Fruit fly (Drosophila melanogaster) whole organism, wandering third instar larva: ENCODE data around the gene CG18598.

Experiments used
- Abd-B ChIP-seq: fragments of >200 bp; optimal IDR thresholded peaks from 2 replicates; lab custom pipeline; 2017; ENCODE audit warnings: missing biosample characterization, missing genetic modification characterization
- CG32264 ChIP-seq: fragments of 200-800 bp; sonication (Bioruptor generic); optimal IDR thresholded peaks from 2 replicates; lab custom pipeline; 2016; ENCODE audit warnings: missing biosample characterization, missing genetic modification characterization
- CG9705 ChIP-seq: fragments of 200-800 bp; sonication (Bioruptor generic); optimal IDR thresholded peaks from 2 replicates; lab custom pipeline; 2018; ENCODE audit warnings: missing biosample characterization, mild to moderate bottlenecking, missing genetic modification characterization
- CrebA ChIP-seq: fragments of 200-800 bp; sonication (Bioruptor generic); optimal IDR thresholded peaks from 2 replicates; lab custom pipeline; 2016; ENCODE audit warnings: missing biosample characterization, mild to moderate bottlenecking, missing genetic modification characterization, borderline replicate concordance
- Dfd ChIP-seq: fragments of >200 bp; optimal IDR thresholded peaks from 2 replicates; lab custom pipeline; 2017; ENCODE audit warnings: missing biosample characterization, missing genetic modification characterization
- Dif ChIP-seq: fragments of 200-275, 200-300 bp; sonication (Bioruptor generic); optimal IDR thresholded peaks from 2 replicates; lab custom pipeline; 2018; ENCODE audit warnings: missing biosample characterization, missing genetic modification characterization; ENCODE audit not compliant: partially characterized antibody
- GATAd ChIP-seq: sonication (Bioruptor generic); optimal IDR thresholded peaks from 2 replicates; lab custom pipeline; 2016; ENCODE audit warnings: missing biosample characterization, missing genetic modification characterization
- HLH106 ChIP-seq: fragments of 200-800 bp; optimal IDR thresholded peaks from 3 replicates; lab custom pipeline; 2019; ENCODE audit warnings: missing biosample characterization, mild to moderate bottlenecking, missing genetic modification characterization, moderate library complexity
- Hnf4 ChIP-seq: fragments of 200-800 bp; sonication (Bioruptor generic); optimal IDR thresholded peaks from 2 replicates; lab custom pipeline; 2016; ENCODE audit warnings: missing biosample characterization, mild to moderate bottlenecking, missing genetic modification characterization
- Hr78 ChIP-seq: fragments of >200 bp; optimal IDR thresholded peaks from 2 replicates; lab custom pipeline; 2017; ENCODE audit warnings: missing biosample characterization, missing genetic modification characterization
- Hr83 ChIP-seq: fragments of 200-300 bp; sonication (Bioruptor generic); optimal IDR thresholded peaks from 2 replicates; lab custom pipeline; 2016; ENCODE audit warnings: missing biosample characterization, mild to moderate bottlenecking, missing genetic modification characterization, moderate library complexity; ENCODE audit not compliant: poor library complexity, severe bottlenecking
- Jra ChIP-seq: sonication (Bioruptor generic); optimal IDR thresholded peaks from 2 replicates; lab custom pipeline; 2016; ENCODE audit warnings: missing biosample characterization, missing genetic modification characterization
- Mio ChIP-seq: sonication (Bioruptor generic); optimal IDR thresholded peaks from 2 replicates; lab custom pipeline; 2016; ENCODE audit warnings: missing biosample characterization, missing genetic modification characterization
- Myc ChIP-seq: fragments of >200 bp; optimal IDR thresholded peaks from 2 replicates; lab custom pipeline; 2017
- N ChIP-seq: fragments of >200 bp; optimal IDR thresholded peaks from 2 replicates; lab custom pipeline; 2018; ENCODE audit warnings: missing biosample characterization, missing external identifiers, missing genetic modification characterization
- OdsH ChIP-seq: fragments of 200-800 bp; sonication (Bioruptor generic); optimal IDR thresholded peaks from 2 replicates; lab custom pipeline; 2016; ENCODE audit warnings: missing biosample characterization, mild to moderate bottlenecking, missing genetic modification characterization
- Rel ChIP-seq, 2 experiments: fragments of 200-800 bp; sonication (Bioruptor generic) in 1 of 2; optimal IDR thresholded peaks; 2 replicates in 1 of 2; 3 replicates in 1 of 2; lab custom pipeline; 2016 to 2019; ENCODE audit warnings: mild to moderate bottlenecking in 2 of 2, missing biosample characterization in 2 of 2, missing genetic modification characterization in 2 of 2, moderate library complexity in 1 of 2
- Sp1 ChIP-seq: fragments of 200-800 bp; sonication (Bioruptor generic); optimal IDR thresholded peaks from 3 replicates; lab custom pipeline; 2019; ENCODE audit warnings: missing biosample characterization, mild to moderate bottlenecking, missing genetic modification characterization, moderate library complexity
- Vsx2 ChIP-seq: fragments of 200-300, 225-300 bp; sonication (Bioruptor generic); optimal IDR thresholded peaks from 2 replicates; lab custom pipeline; 2018; ENCODE audit warnings: missing biosample characterization, missing genetic modification characterization; ENCODE audit not compliant: partially characterized antibody
- br ChIP-seq: fragments of 200-800 bp; sonication (Bioruptor generic); optimal IDR thresholded peaks from 2 replicates; lab custom pipeline; 2016; ENCODE audit warnings: missing biosample characterization, missing genetic modification characterization
- brk ChIP-seq: fragments of 200-800 bp; sonication (Bioruptor generic); optimal IDR thresholded peaks from 2 replicates; lab custom pipeline; 2016; ENCODE audit warnings: missing biosample characterization, mild to moderate bottlenecking, missing genetic modification characterization
- dl ChIP-seq, 2 experiments: fragments of 175-275, 200-275 bp in 1 of 2; fragments of 200-275 bp in 1 of 2; sonication (Bioruptor generic); optimal IDR thresholded peaks; lab custom pipeline; 2018; ENCODE audit warnings: mild to moderate bottlenecking in 2 of 2, missing biosample characterization in 2 of 2, missing genetic modification characterization in 2 of 2, moderate library complexity in 2 of 2; ENCODE audit not compliant: partially characterized antibody in 2 of 2, insufficient read depth in 1 of 2
- dsf ChIP-seq: sonication (Bioruptor generic); optimal IDR thresholded peaks from 2 replicates; lab custom pipeline; 2016; ENCODE audit warnings: missing biosample characterization, missing genetic modification characterization, borderline replicate concordance
- ey ChIP-seq: fragments of 200-800 bp; sonication (Bioruptor generic); optimal IDR thresholded peaks from 2 replicates; lab custom pipeline; 2016; ENCODE audit warnings: missing biosample characterization, missing genetic modification characterization
- foxo ChIP-seq, 2 experiments: fragments of 200-800 bp; sonication (Bioruptor generic); optimal IDR thresholded peaks; 2 replicates in 1 of 2; 3 replicates in 1 of 2; lab custom pipeline; 2016 to 2017; ENCODE audit warnings: missing biosample characterization in 2 of 2, missing genetic modification characterization in 2 of 2
- fru ChIP-seq: fragments of 200-800 bp; sonication (Bioruptor generic); optimal IDR thresholded peaks from 3 replicates; lab custom pipeline; 2016; ENCODE audit warnings: missing biosample characterization, mild to moderate bottlenecking, missing genetic modification characterization
- h ChIP-seq: fragments of 200-800 bp; sonication (Bioruptor generic); optimal IDR thresholded peaks from 3 replicates; lab custom pipeline; 2016; ENCODE audit warnings: missing biosample characterization, mild to moderate bottlenecking, missing genetic modification characterization
- jim ChIP-seq: fragments of 175-275, 200-325 bp; sonication (Bioruptor generic); optimal IDR thresholded peaks from 2 replicates; lab custom pipeline; 2016; ENCODE audit warnings: missing biosample characterization, mild to moderate bottlenecking, missing genetic modification characterization
- lola ChIP-seq: fragments of >200 bp; optimal IDR thresholded peaks from 2 replicates; lab custom pipeline; 2017; ENCODE audit warnings: missing biosample characterization, missing genetic modification characterization
- pan ChIP-seq: fragments of >200 bp; optimal IDR thresholded peaks from 2 replicates; lab custom pipeline; 2017
- psq ChIP-seq: fragments of 200-800 bp; sonication (Bioruptor generic); optimal IDR thresholded peaks from 3 replicates; lab custom pipeline; 2017; ENCODE audit warnings: missing biosample characterization, mild to moderate bottlenecking, missing genetic modification characterization, moderate library complexity
- rgr ChIP-seq: fragments of 200-800 bp; sonication (Bioruptor generic); optimal IDR thresholded peaks from 3 replicates; lab custom pipeline; 2016; ENCODE audit warnings: missing biosample characterization, mild to moderate bottlenecking, missing genetic modification characterization
- sage ChIP-seq: fragments of 200-800 bp; sonication (Bioruptor generic); optimal IDR thresholded peaks from 2 replicates; lab custom pipeline; 2016; ENCODE audit warnings: missing biosample characterization, mild to moderate bottlenecking, missing genetic modification characterization
- sv ChIP-seq: fragments of 200-800 bp; sonication (Bioruptor generic); optimal IDR thresholded peaks from 3 replicates; lab custom pipeline; 2016; ENCODE audit warnings: missing biosample characterization, missing genetic modification characterization
- tai ChIP-seq: sonication (Bioruptor generic); optimal IDR thresholded peaks from 2 replicates; lab custom pipeline; 2016; ENCODE audit warnings: missing biosample characterization, missing genetic modification characterization
- usp ChIP-seq: fragments of >200 bp; optimal IDR thresholded peaks from 2 replicates; lab custom pipeline; 2017; ENCODE audit warnings: missing biosample characterization, missing genetic modification characterization
- woc ChIP-seq: sonication (Bioruptor generic); optimal IDR thresholded peaks from 2 replicates; lab custom pipeline; 2016; ENCODE audit warnings: missing biosample characterization, mild to moderate bottlenecking, missing genetic modification characterization

Gene CG18598

dm6 chr3R:18276688-18277087, 25.8 kb downstream of the CG18598 start:
- TF ChIP-seq tai: no peak
- no peak for TF ChIP-seq Dfd (GFP tag; lab: Kevin White, UChicago)
- no peak for TF ChIP-seq woc (GFP tag; lab: Kevin White, UChicago)
- TF ChIP-seq rgr (GFP tag; lab: Kevin White, UChicago): no peak
- TF ChIP-seq Hr83 (GFP tag; lab: Kevin White, UChicago): no peak
- TF ChIP-seq N (GFP tag; lab: Kevin White, UChicago): no peak
- TF ChIP-seq dsf (GFP tag; lab: Kevin White, UChicago): no peak
- TF ChIP-seq HLH106: no peak
- no peak for TF ChIP-seq fru (GFP tag; lab: Kevin White, UChicago)
- TF ChIP-seq Myc: no peak
- no peak for TF ChIP-seq brk (GFP tag; lab: Kevin White, UChicago)
- no peak for TF ChIP-seq br (GFP tag; lab: Kevin White, UChicago)
- TF ChIP-seq Mio (GFP tag; lab: Kevin White, UChicago): no peak
- TF ChIP-seq, all 38 proteins: peak for 0

DNA sequence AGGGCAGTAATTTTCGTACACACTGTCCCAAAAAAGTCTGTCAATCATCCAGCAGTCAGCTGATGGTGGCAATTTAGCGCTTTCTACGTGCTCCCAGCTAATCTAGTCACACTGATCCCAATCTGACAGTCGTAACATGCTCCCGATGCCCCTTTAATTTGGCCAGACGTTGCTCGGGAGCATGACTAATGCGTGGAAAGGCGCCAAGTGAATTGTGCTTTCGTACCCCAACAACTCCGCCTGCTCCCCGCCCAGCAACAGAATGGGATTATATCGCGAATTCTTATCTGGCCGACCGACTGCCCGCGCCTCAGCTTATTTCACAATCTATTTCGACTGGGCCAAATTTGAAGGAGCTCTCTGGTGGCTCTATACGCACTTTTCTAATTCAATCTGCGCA, 26.5 kb downstream of the CG18598 start:
- TF ChIP-seq woc (GFP tag; lab: Kevin White, UChicago): no peak
- TF ChIP-seq Rel (GFP tag; optimal IDR thresholded peaks at IDR 0.05; lab: Kevin White, UChicago): no peak
- peak; percentile 61 for TF ChIP-seq Rel (tag; optimal IDR thresholded peaks at IDR 0.05; lab: Kevin White, UChicago)
- TF ChIP-seq h (GFP tag; lab: Kevin White, UChicago): peak; percentile 79
- TF ChIP-seq, all 38 proteins: peak for 2

DNA sequence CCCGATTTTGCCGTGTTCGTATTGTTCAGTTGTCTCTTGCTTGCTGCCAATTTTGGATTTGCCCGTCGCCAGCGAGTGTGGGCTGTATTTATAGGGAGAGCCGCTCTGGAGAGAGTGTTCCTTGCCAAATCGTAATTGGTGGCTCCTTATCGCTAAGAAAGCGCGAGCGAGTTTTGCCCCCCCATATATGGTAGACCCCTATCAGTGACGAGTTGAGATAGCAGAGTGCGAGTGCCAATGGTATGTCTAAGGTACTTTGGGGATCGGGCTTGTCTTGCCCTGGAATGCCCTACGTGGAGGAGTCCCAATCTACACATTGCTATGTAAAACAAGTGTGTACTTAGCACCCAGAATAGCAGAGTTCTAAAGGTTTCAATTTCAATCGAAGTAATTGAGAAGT, 28.6 kb downstream of the CG18598 start, which contains the start of gene CG7142:
CG7142 (minus strand) TSS at position 29 of the 400 bp plus-strand sequence.
- no peak for TF ChIP-seq Hr78 (GFP tag; lab: Kevin White, UChicago)
- TF ChIP-seq OdsH (GFP tag; lab: Kevin White, UChicago): peak; percentile 32
- TF ChIP-seq foxo (GFP tag; optimal IDR thresholded peaks at IDR 0.05; lab: Kevin White, UChicago): peak in 1 of 2 experiments; percentile 13
- TF ChIP-seq sage: no peak
- peak; percentile 66 for TF ChIP-seq h (GFP tag; lab: Kevin White, UChicago)
- no peak for TF ChIP-seq Abd-B (GFP tag; lab: Kevin White, UChicago)
- peak; percentile 5 for TF ChIP-seq Hr83 (GFP tag; lab: Kevin White, UChicago)
- peak; percentile 34 for TF ChIP-seq rgr (GFP tag; lab: Kevin White, UChicago)
- TF ChIP-seq GATAd (GFP tag; lab: Kevin White, UChicago): no peak
- TF ChIP-seq sv: no peak
- no peak for TF ChIP-seq Rel (GFP tag; optimal IDR thresholded peaks at IDR 0.05; lab: Kevin White, UChicago)
- peak; percentile 83 for TF ChIP-seq Rel (tag; optimal IDR thresholded peaks at IDR 0.05; lab: Kevin White, UChicago)
- no peak for TF ChIP-seq CG9705 (GFP tag; lab: Kevin White, UChicago)
- no peak for TF ChIP-seq brk (GFP tag; lab: Kevin White, UChicago)
- TF ChIP-seq jim: no peak
- TF ChIP-seq Hnf4 (GFP tag; lab: Kevin White, UChicago): no peak
- TF ChIP-seq CrebA (GFP tag; lab: Kevin White, UChicago): no peak
- TF ChIP-seq lola: no peak
- TF ChIP-seq woc (GFP tag; lab: Kevin White, UChicago): no peak
- no peak for TF ChIP-seq usp (GFP tag; lab: Kevin White, UChicago)
- TF ChIP-seq psq: no peak
- TF ChIP-seq Mio (GFP tag; lab: Kevin White, UChicago): no peak
- TF ChIP-seq Sp1 (GFP tag; lab: Kevin White, UChicago): no peak
- TF ChIP-seq Vsx2 (GFP tag; lab: Kevin White, UChicago): no peak
- TF ChIP-seq Dfd (GFP tag; lab: Kevin White, UChicago): no peak
- no peak for TF ChIP-seq CG32264 (GFP tag; lab: Kevin White, UChicago)
- TF ChIP-seq HLH106: no peak
- no peak for TF ChIP-seq pan (lab: Kevin White, UChicago)
- no peak for TF ChIP-seq Jra
- peak; percentile 25 for TF ChIP-seq ey
- no peak for TF ChIP-seq dsf (GFP tag; lab: Kevin White, UChicago)
- no peak for TF ChIP-seq fru (GFP tag; lab: Kevin White, UChicago)
- no peak for TF ChIP-seq tai
- no peak for TF ChIP-seq Myc
- peak; percentile 44 for TF ChIP-seq br (GFP tag; lab: Kevin White, UChicago)
- TF ChIP-seq N (GFP tag; lab: Kevin White, UChicago): no peak
- TF ChIP-seq dl (GFP tag; optimal IDR thresholded peaks at IDR 0.05; lab: Kevin White, UChicago; ENCODE audit: insufficient read depth in 1 of 2, partially characterized antibody in 2 of 2): no peak
- TF ChIP-seq Dif: peak; percentile 53
